Fruit fly (Drosophila melanogaster): ENCODE results near the gene Tl.
A peak's percentile ranks its signal among the peaks of the same experiment; 100 is the strongest.

The Tl gene

dm6 chr3R:26866577-26867456 is 68.0 kb downstream of the Tl start, which contains the start of the genes ball and His2Av:
Gene ball (minus strand): TSS chr3R:26866807.
Gene His2Av (plus strand): TSS chr3R:26866929.
- TF ChIP-seq Hr96 (GFP tag; optimal IDR thresholded peaks at IDR 0.05) (peak; percentile 89), Clk (GFP tag; optimal IDR thresholded peaks at IDR 0.05) (peak; percentile 81), CG33017 (tag; optimal IDR thresholded peaks at IDR 0.05) (peak; percentile 27), CG5204 (GFP tag; optimal IDR thresholded peaks at IDR 0.05) (no peak), pad (GFP tag; optimal IDR thresholded peaks at IDR 0.05) (peak; percentile 66), cic (GFP tag; optimal IDR thresholded peaks at IDR 0.05) (peak; percentile 36), Crg-1 (GFP tag; optimal IDR thresholded peaks at IDR 0.05) (peak; percentile 81), Mnt (GFP tag; optimal IDR thresholded peaks at IDR 0.05) (peak; percentile 72), CG11617 (GFP tag; optimal IDR thresholded peaks at IDR 0.05) (peak; percentile 77), CG12768 (GFP tag; optimal IDR thresholded peaks at IDR 0.05) (peak; percentile 73), CG7101 (tag; optimal IDR thresholded peaks at IDR 0.05) (peak; percentile 77), CG7045 (GFP tag; optimal IDR thresholded peaks at IDR 0.05) (peak; percentile 60), tj (GFP tag; optimal IDR thresholded peaks at IDR 0.05) (peak; percentile 78), bab1 (GFP tag; optimal IDR thresholded peaks at IDR 0.05) (peak; percentile 80), cnc (optimal IDR thresholded peaks at IDR 0.05) (no peak), CG1620 (GFP tag; optimal IDR thresholded peaks at IDR 0.05) (peak; percentile 82), CG14711 (tag; optimal IDR thresholded peaks at IDR 0.05) (peak; percentile 99), ovo (GFP tag; optimal IDR thresholded peaks at IDR 0.05) (peak; percentile 58), kay (GFP tag; ENCODE audit: borderline replicate concordance) (no peak), toe (GFP tag; optimal IDR thresholded peaks at IDR 0.05) (peak; percentile 91)

DNA sequence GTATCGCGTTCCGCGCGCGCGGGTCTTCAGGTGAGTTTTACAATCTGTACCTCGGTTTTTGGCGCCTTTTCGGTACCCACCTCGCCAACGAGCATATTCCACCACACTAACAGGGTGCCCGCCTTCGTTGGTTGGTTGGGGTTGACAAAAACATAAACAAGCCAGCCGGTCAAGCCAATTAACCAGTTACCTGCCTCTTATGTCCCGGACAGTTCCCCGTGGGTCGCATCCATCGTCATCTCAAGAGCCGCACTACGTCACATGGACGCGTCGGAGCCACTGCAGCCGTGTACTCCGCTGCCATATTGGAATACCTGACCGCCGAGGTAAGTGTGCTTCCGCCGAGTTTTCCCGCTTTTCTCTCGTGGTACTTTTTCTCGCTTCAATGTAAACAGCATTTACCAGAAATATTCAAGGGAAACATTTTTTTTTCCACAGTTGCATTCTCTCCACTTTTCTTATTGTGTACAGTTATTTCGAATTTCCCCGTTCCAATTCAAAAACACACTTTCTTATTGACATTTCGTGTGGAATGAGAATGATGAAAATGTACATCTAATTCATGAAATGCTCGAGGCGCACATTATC is 68.7 kb downstream of the Tl start:
- TF ChIP-seq ovo (GFP tag; optimal IDR thresholded peaks at IDR 0.05) (no peak), kay (GFP tag; ENCODE audit: borderline replicate concordance) (no peak), bab1 (GFP tag; optimal IDR thresholded peaks at IDR 0.05) (no peak), CG7045 (GFP tag; optimal IDR thresholded peaks at IDR 0.05) (no peak), pad (GFP tag; optimal IDR thresholded peaks at IDR 0.05) (no peak), CG33017 (tag; optimal IDR thresholded peaks at IDR 0.05) (no peak), CG12768 (GFP tag; optimal IDR thresholded peaks at IDR 0.05) (no peak), cnc (optimal IDR thresholded peaks at IDR 0.05) (no peak), Mnt (GFP tag; optimal IDR thresholded peaks at IDR 0.05) (no peak)

DNA sequence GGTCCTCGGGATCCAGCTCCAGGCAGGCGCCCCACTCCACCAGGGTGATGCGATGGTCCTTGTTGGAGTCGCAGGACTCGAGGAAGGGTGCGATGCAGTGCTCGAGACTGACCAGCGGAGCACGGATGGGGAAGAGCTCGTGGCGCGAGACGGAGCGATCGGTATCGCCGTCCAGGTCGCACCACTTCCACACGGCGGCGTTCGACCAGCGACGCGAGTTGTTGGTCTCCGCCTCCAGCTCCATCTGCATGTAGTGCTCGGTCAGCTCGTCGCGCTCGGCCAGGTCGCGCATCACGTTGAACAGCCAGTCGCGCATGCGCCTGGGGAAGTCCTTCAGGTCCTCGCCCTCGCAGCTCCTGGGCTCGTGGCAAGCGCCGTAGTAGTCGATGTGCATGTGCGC is 70.6 kb downstream of the Tl start:
- TF ChIP-seq bab1 (GFP tag; optimal IDR thresholded peaks at IDR 0.05) = no peak
- no peak for TF ChIP-seq CG7101 (tag; optimal IDR thresholded peaks at IDR 0.05)
- no peak for TF ChIP-seq Hr96 (GFP tag; optimal IDR thresholded peaks at IDR 0.05)
- TF ChIP-seq ovo (GFP tag; optimal IDR thresholded peaks at IDR 0.05) = no peak
- no peak for TF ChIP-seq toe (GFP tag; optimal IDR thresholded peaks at IDR 0.05)
- no peak for TF ChIP-seq cic (GFP tag; optimal IDR thresholded peaks at IDR 0.05)
- no peak for TF ChIP-seq Crg-1 (GFP tag; optimal IDR thresholded peaks at IDR 0.05)
- no peak for TF ChIP-seq tj (GFP tag; optimal IDR thresholded peaks at IDR 0.05)
- no peak for TF ChIP-seq cnc (optimal IDR thresholded peaks at IDR 0.05)

- TF ChIP-seq CG33017 (tag; optimal IDR thresholded peaks at IDR 0.05) (no peak), CG14711 (tag; optimal IDR thresholded peaks at IDR 0.05) (no peak), pad (GFP tag; optimal IDR thresholded peaks at IDR 0.05) (no peak), Crg-1 (GFP tag; optimal IDR thresholded peaks at IDR 0.05) (no peak), CG11617 (GFP tag; optimal IDR thresholded peaks at IDR 0.05) (no peak), kay (GFP tag; ENCODE audit: borderline replicate concordance) (no peak), bab1 (GFP tag; optimal IDR thresholded peaks at IDR 0.05) (no peak)
Observed at dm6 chr3R:26870494-26870893, 71.7 kb downstream of the Tl start.

DNA sequence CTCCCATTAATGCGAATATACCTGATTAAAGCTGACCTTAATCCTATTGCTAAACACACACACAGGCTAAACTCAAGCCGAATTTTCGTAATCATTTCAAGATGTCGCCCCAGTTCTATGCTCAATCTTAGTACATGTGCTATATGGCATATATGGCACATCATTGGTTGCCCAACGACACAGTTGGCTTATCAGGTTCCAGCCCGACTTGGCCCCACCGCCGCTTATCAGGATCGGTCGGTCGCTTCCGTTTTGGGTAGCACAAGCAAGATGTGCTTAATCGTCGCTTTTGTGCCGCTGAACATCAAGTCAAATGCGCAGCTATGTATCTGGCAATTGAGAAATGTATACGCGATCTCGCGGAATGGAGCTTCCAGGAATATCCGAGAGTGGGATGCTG is 72.2 kb downstream of the Tl start:
- TF ChIP-seq kay (GFP tag; ENCODE audit: borderline replicate concordance) (no peak), cic (GFP tag; optimal IDR thresholded peaks at IDR 0.05) (no peak), tj (GFP tag; optimal IDR thresholded peaks at IDR 0.05) (no peak), CG14711 (tag; optimal IDR thresholded peaks at IDR 0.05) (no peak), Mnt (GFP tag; optimal IDR thresholded peaks at IDR 0.05) (no peak), cnc (optimal IDR thresholded peaks at IDR 0.05) (no peak)

DNA sequence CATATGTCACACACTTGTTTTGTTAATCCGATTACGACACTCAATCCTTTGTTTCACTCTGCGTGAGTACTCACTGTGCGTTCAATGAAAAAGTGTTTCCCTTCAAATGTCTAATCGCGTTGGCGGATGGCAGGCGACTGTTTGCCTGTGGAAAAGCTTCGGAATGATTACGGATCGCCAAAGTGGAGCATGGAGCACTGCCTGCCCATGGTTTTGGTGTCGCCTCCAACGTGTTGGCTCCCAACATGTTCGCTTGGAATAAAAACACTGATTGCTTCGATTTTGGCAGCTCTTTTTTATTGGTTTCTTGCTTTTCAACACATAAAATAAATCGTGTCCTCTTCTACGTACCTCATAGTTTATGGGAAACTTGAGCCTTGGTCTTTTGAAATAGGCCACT is 73.0 kb downstream of the Tl start, which contains the start of gene SPARC:
Gene SPARC, minus strand, starts transcription at position 144 of the 400 bp plus-strand sequence.
- TF ChIP-seq tj (GFP tag; optimal IDR thresholded peaks at IDR 0.05) = peak; percentile 22
- no peak for TF ChIP-seq CG14711 (tag; optimal IDR thresholded peaks at IDR 0.05)
- no peak for TF ChIP-seq Mnt (GFP tag; optimal IDR thresholded peaks at IDR 0.05)
- TF ChIP-seq toe (GFP tag; optimal IDR thresholded peaks at IDR 0.05) = no peak
- TF ChIP-seq CG5204 (GFP tag; optimal IDR thresholded peaks at IDR 0.05) = no peak
- no peak for TF ChIP-seq CG7101 (tag; optimal IDR thresholded peaks at IDR 0.05)
- no peak for TF ChIP-seq CG11617 (GFP tag; optimal IDR thresholded peaks at IDR 0.05)
